Worm (Caenorhabditis elegans): Measurements from ENCODE around the gene glc-4.

DNA sequence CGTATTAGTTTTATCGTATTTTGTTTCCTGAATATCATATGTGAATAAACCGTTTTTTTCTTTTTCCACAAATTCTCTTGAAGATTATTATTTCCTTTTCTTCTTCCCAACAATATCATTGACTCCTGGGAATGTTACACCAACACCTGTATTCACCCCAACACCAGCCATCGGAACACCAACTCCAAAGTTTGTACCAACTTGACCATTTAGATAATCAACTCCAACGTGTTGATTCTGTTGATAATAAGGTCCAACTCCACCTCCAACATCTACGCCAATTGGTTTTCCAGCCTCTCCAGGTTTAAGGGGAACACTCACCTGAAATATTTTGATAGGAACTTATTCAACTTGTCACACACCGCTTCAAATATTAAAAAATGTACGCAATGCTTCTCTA, 22.7 kb upstream of the glc-4 start:
- no peak for TF ChIP-seq egl-27 (tag; optimal IDR thresholded peaks at IDR 0.05)
- no peak for TF ChIP-seq ama-1 (optimal IDR thresholded peaks at IDR 0.05)
- no peak for TF ChIP-seq R02D3.7 (tag; optimal IDR thresholded peaks at IDR 0.05)
- no peak for TF ChIP-seq unc-39 (tag; optimal IDR thresholded peaks at IDR 0.05)
